Fruit fly (Drosophila melanogaster) whole organism, prepupa: ENCODE results near the gene NHP2.

Experiments used
- Blimp-1 ChIP-seq: fragments of 200-800 bp; sonication (Bioruptor generic); optimal IDR thresholded peaks from 3 replicates; lab custom pipeline; 2017; ENCODE audit warnings: missing biosample characterization, missing genetic modification characterization, mild to moderate bottlenecking, moderate library complexity, missing genetic modification reagents
- CG10631 ChIP-seq: fragments of 200-800 bp; sonication (Bioruptor generic); optimal IDR thresholded peaks from 2 replicates; lab custom pipeline; 2016; ENCODE audit warnings: missing biosample characterization, missing genetic modification characterization
- CG10669 ChIP-seq: fragments of 200-800 bp; sonication (Bioruptor generic); optimal IDR thresholded peaks from 3 replicates; lab custom pipeline; 2018; ENCODE audit warnings: missing biosample characterization, mild to moderate bottlenecking, missing genetic modification characterization, moderate library complexity
- CG11762 ChIP-seq: fragments of 200-800 bp; sonication (Bioruptor generic); optimal IDR thresholded peaks from 3 replicates; lab custom pipeline; 2016; ENCODE audit warnings: missing biosample characterization, missing genetic modification characterization; ENCODE audit not compliant: insufficient read depth
- CG11902 ChIP-seq: fragments of 200-800 bp; sonication (Bioruptor generic); optimal IDR thresholded peaks from 3 replicates; lab custom pipeline; 2016; ENCODE audit warnings: missing biosample characterization, missing genetic modification characterization
- CG15336 ChIP-seq: fragments of 200-800 bp; sonication (Bioruptor generic); IDR thresholded peaks from 2 replicates; pipeline ENCODE4 v1.3.6; 2022; ENCODE audit warnings: missing biosample characterization, missing genetic modification characterization
- CG1621 ChIP-seq: fragments of 200-800 bp; sonication (Bioruptor generic); optimal IDR thresholded peaks from 3 replicates; lab custom pipeline; 2018; ENCODE audit warnings: missing biosample characterization, mild to moderate bottlenecking, missing genetic modification characterization
- CG16779 ChIP-seq: fragments of 200-800 bp; sonication (Bioruptor generic); optimal IDR thresholded peaks from 3 replicates; lab custom pipeline; 2017; ENCODE audit warnings: missing biosample characterization, mild to moderate bottlenecking, missing genetic modification characterization
- CG31627 ChIP-seq: fragments of 200-800 bp; sonication (Bioruptor generic); optimal IDR thresholded peaks from 3 replicates; lab custom pipeline; 2016; ENCODE audit warnings: missing biosample characterization, missing genetic modification characterization
- CG34406 ChIP-seq: fragments of 200-800 bp; sonication (Bioruptor generic); optimal IDR thresholded peaks from 3 replicates; lab custom pipeline; 2016; ENCODE audit warnings: missing biosample characterization, missing genetic modification characterization
- CG4318 ChIP-seq: fragments of 200-800 bp; sonication (Bioruptor generic); optimal IDR thresholded peaks from 3 replicates; lab custom pipeline; 2017; ENCODE audit warnings: missing biosample characterization, mild to moderate bottlenecking, missing genetic modification characterization
- CG6163 ChIP-seq: fragments of 200-800 bp; sonication (Bioruptor generic); IDR thresholded peaks from 3 replicates; pipeline ENCODE4 v1.3.6; 2022; ENCODE audit warnings: missing biosample characterization, missing genetic modification characterization
- CG6792 ChIP-seq: fragments of 200-800 bp; sonication (Bioruptor generic); optimal IDR thresholded peaks from 3 replicates; lab custom pipeline; 2016; ENCODE audit warnings: missing biosample characterization, missing genetic modification characterization
- CG6808 ChIP-seq: fragments of 200-800 bp; sonication (Bioruptor generic); optimal IDR thresholded peaks from 3 replicates; lab custom pipeline; 2017; ENCODE audit warnings: missing biosample characterization, missing genetic modification characterization, mild to moderate bottlenecking, moderate library complexity, missing genetic modification reagents
- CG6854 ChIP-seq: fragments of 200-800 bp; sonication (Bioruptor generic); optimal IDR thresholded peaks from 2 replicates; lab custom pipeline; 2017; ENCODE audit warnings: missing biosample characterization, mild to moderate bottlenecking, missing genetic modification characterization
- CG8632 ChIP-seq: fragments of 200-800 bp; sonication (Bioruptor generic); optimal IDR thresholded peaks from 3 replicates; lab custom pipeline; 2016; ENCODE audit warnings: missing biosample characterization, missing genetic modification characterization
- CG9139 ChIP-seq: fragments of 200-800 bp; sonication (Bioruptor generic); optimal IDR thresholded peaks from 3 replicates; lab custom pipeline; 2017; ENCODE audit warnings: missing biosample characterization, mild to moderate bottlenecking, missing genetic modification characterization
- Eip78C ChIP-seq: fragments of 200-800 bp; sonication (Bioruptor generic); peaks from one replicate; lab custom pipeline; 2016; ENCODE audit warnings: missing biosample characterization, missing genetic modification characterization
- Ets21C ChIP-seq: fragments of 200-800 bp; sonication (Bioruptor generic); optimal IDR thresholded peaks from 3 replicates; lab custom pipeline; 2016; ENCODE audit warnings: missing biosample characterization, missing genetic modification characterization
- Hr38 ChIP-seq: sonication (Bioruptor generic); optimal IDR thresholded peaks from 2 replicates; lab custom pipeline; 2016; ENCODE audit warnings: missing biosample characterization, missing genetic modification characterization
- Hr39 ChIP-seq: fragments of 200-800 bp; sonication (Bioruptor generic); optimal IDR thresholded peaks from 2 replicates; lab custom pipeline; 2016; ENCODE audit warnings: missing biosample characterization, missing genetic modification characterization
- Met ChIP-seq: fragments of 200-800 bp; sonication (Bioruptor generic); optimal IDR thresholded peaks from 3 replicates; lab custom pipeline; 2016; ENCODE audit warnings: missing biosample characterization, missing genetic modification characterization
- Sox102F ChIP-seq: fragments of 200-800 bp; sonication (Bioruptor generic); optimal IDR thresholded peaks from 2 replicates; lab custom pipeline; 2016; ENCODE audit warnings: missing biosample characterization, mild to moderate bottlenecking, missing genetic modification characterization
- Sox14 ChIP-seq: fragments of 200-800 bp; sonication (Bioruptor generic); optimal IDR thresholded peaks from 3 replicates; lab custom pipeline; 2016; ENCODE audit warnings: missing biosample characterization, missing genetic modification characterization
- Sox15 ChIP-seq: fragments of 200-800 bp; sonication (Bioruptor generic); optimal IDR thresholded peaks from 3 replicates; lab custom pipeline; 2016; ENCODE audit warnings: missing biosample characterization, missing genetic modification characterization
- achi ChIP-seq: fragments of 200-800 bp; sonication (Bioruptor generic); optimal IDR thresholded peaks from 3 replicates; lab custom pipeline; 2016; ENCODE audit warnings: missing biosample characterization, missing genetic modification characterization
- acj6 ChIP-seq: fragments of 200-800 bp; sonication (Bioruptor generic); optimal IDR thresholded peaks from 3 replicates; lab custom pipeline; 2016; ENCODE audit warnings: missing biosample characterization, missing genetic modification characterization
- cyc ChIP-seq: fragments of 200-800 bp; sonication (Bioruptor generic); optimal IDR thresholded peaks from 3 replicates; lab custom pipeline; 2016; ENCODE audit warnings: missing biosample characterization, missing genetic modification characterization
- dac ChIP-seq: fragments of 200-800 bp; sonication (Bioruptor generic); optimal IDR thresholded peaks from 2 replicates; lab custom pipeline; 2017; ENCODE audit warnings: missing biosample characterization, mild to moderate bottlenecking, missing genetic modification characterization
- dsx ChIP-seq: fragments of 200-800 bp; optimal IDR thresholded peaks from 3 replicates; lab custom pipeline; 2019; ENCODE audit warnings: missing biosample characterization, mild to moderate bottlenecking, missing genetic modification characterization, moderate library complexity; ENCODE audit not compliant: poor library complexity, severe bottlenecking
- eg ChIP-seq: fragments of 200-800 bp; sonication (Bioruptor generic); IDR thresholded peaks from 3 replicates; pipeline ENCODE4 v1.3.6; 2022; ENCODE audit warnings: missing biosample characterization, missing genetic modification characterization
- fd59A ChIP-seq: fragments of 200-800 bp; sonication (Bioruptor generic); optimal IDR thresholded peaks from 2 replicates; lab custom pipeline; 2017; ENCODE audit warnings: missing biosample characterization, mild to moderate bottlenecking, missing genetic modification characterization, missing genetic modification reagents
- fd85E ChIP-seq: fragments of 200-800 bp; sonication (Bioruptor generic); optimal IDR thresholded peaks from 3 replicates; lab custom pipeline; 2016; ENCODE audit warnings: missing biosample characterization, missing genetic modification characterization
- lz ChIP-seq: fragments of 200-800 bp; sonication (Bioruptor generic); optimal IDR thresholded peaks from 3 replicates; lab custom pipeline; 2016; ENCODE audit warnings: missing biosample characterization, missing genetic modification characterization
- net ChIP-seq: fragments of 200-800 bp; sonication (Bioruptor generic); optimal IDR thresholded peaks from 3 replicates; lab custom pipeline; 2016; ENCODE audit warnings: missing biosample characterization, missing genetic modification characterization
- pdm3 ChIP-seq: fragments of 200-800 bp; sonication (Bioruptor generic); optimal IDR thresholded peaks from 3 replicates; lab custom pipeline; 2016; ENCODE audit warnings: missing biosample characterization, missing genetic modification characterization
- salr ChIP-seq, 2 experiments: fragments of 200-800 bp; sonication (Bioruptor generic); optimal IDR thresholded peaks; 3 replicates each; lab custom pipeline; 2016 to 2018; ENCODE audit warnings: missing biosample characterization in 2 of 2, missing genetic modification characterization in 2 of 2, mild to moderate bottlenecking in 1 of 2
- spab ChIP-seq: fragments of 200-800 bp; sonication (Bioruptor generic); optimal IDR thresholded peaks from 2 replicates; lab custom pipeline; 2017; ENCODE audit warnings: missing biosample characterization, mild to moderate bottlenecking, missing genetic modification characterization, missing genetic modification reagents
- svp ChIP-seq: fragments of 200-800 bp; sonication (Bioruptor generic); peaks from one replicate; lab custom pipeline; 2016; ENCODE audit warnings: missing biosample characterization, missing genetic modification characterization
- topi ChIP-seq: fragments of 200-800 bp; sonication (Bioruptor generic); optimal IDR thresholded peaks from 3 replicates; lab custom pipeline; 2016; ENCODE audit warnings: missing biosample characterization, missing genetic modification characterization
- vri ChIP-seq: fragments of 200-800 bp; sonication (Bioruptor generic); optimal IDR thresholded peaks from 3 replicates; lab custom pipeline; 2016; ENCODE audit warnings: missing biosample characterization, mild to moderate bottlenecking, missing genetic modification characterization

Gene NHP2

dm6 chr3L:14759984-14760626 lies 41.9 kb downstream of the NHP2 start (continued):
- no peak for TF ChIP-seq salr (GFP tag; optimal IDR thresholded peaks at IDR 0.05; lab: Kevin White, UChicago)
- TF ChIP-seq Sox102F (GFP tag; lab: Kevin White, UChicago), result peak; percentile 63
- TF ChIP-seq Hr39, result peak; percentile 55
- no peak for TF ChIP-seq fd85E (GFP tag; lab: Kevin White, UChicago)
- no peak for TF ChIP-seq spab
- TF ChIP-seq pdm3 (GFP tag; lab: Kevin White, UChicago), result peak; percentile 65
- no peak for TF ChIP-seq Blimp-1 (GFP tag; lab: Kevin White, UChicago)
- peak; percentile 20 for TF ChIP-seq CG10631 (GFP tag; lab: Kevin White, UChicago)
- TF ChIP-seq CG31627, result peak; percentile 59
- TF ChIP-seq CG11902 (GFP tag; lab: Kevin White, UChicago), result no peak
- no peak for TF ChIP-seq CG4318 (GFP tag; lab: Kevin White, UChicago)
- peak; percentile 49 for TF ChIP-seq acj6 (GFP tag; lab: Kevin White, UChicago)
- peak; percentile 14 for TF ChIP-seq Ets21C
- peak; percentile 90 for TF ChIP-seq svp (GFP tag; lab: Kevin White, UChicago)
- TF ChIP-seq Sox14, result peak; percentile 58
- TF ChIP-seq CG6792 (GFP tag; lab: Kevin White, UChicago), result peak; percentile 43
- TF ChIP-seq cyc, result peak; percentile 48
- TF ChIP-seq CG11762 (GFP tag; lab: Kevin White, UChicago), result peak; percentile 21
- peak; percentile 6 for TF ChIP-seq CG10669 (GFP tag; lab: Kevin White, UChicago)
- TF ChIP-seq Eip78C (GFP tag; lab: Kevin White, UChicago), result peak; percentile 87
- peak; percentile 27 for TF ChIP-seq net (GFP tag; lab: Kevin White, UChicago)
- TF ChIP-seq CG6163 (GFP tag; lab: Robert Waterston, UW), result no peak; the same call in 2 of the 3 replicates
- TF ChIP-seq dsx (GFP tag; lab: Kevin White, UChicago), result no peak
- TF ChIP-seq lz (GFP tag; lab: Kevin White, UChicago), result peak; percentile 59
- peak; percentile 82 for TF ChIP-seq CG15336 (GFP tag; lab: Robert Waterston, UW)
- no peak for TF ChIP-seq Hr38 (GFP tag; lab: Kevin White, UChicago)
- peak; percentile 49 for TF ChIP-seq topi (GFP tag; lab: Kevin White, UChicago)
- TF ChIP-seq achi (GFP tag; lab: Kevin White, UChicago), result peak; percentile 29
- peak; percentile 36 for TF ChIP-seq CG34406
- no peak for TF ChIP-seq CG16779 (tag; lab: Kevin White, UChicago)
- TF ChIP-seq Met (GFP tag; lab: Kevin White, UChicago), result peak; percentile 72
- peak; percentile 12 for TF ChIP-seq CG1621 (tag; lab: Kevin White, UChicago)
- TF ChIP-seq Sox15 (GFP tag; lab: Kevin White, UChicago), result no peak
- peak; percentile 32 for TF ChIP-seq CG8632 (GFP tag; lab: Kevin White, UChicago)
- TF ChIP-seq CG6808 (GFP tag; lab: Kevin White, UChicago), result no peak
- no peak for TF ChIP-seq fd59A (GFP tag; lab: Kevin White, UChicago)
- TF ChIP-seq CG6854 (GFP tag; lab: Kevin White, UChicago), result no peak
- peak; percentile 59 for TF ChIP-seq eg (GFP tag; lab: Robert Waterston, UW)
- peak; percentile 45 for TF ChIP-seq vri
- TF ChIP-seq dac (GFP tag; lab: Kevin White, UChicago), result peak; percentile 46
- no peak for TF ChIP-seq CG9139 (GFP tag; lab: Kevin White, UChicago)
